Worm (Caenorhabditis elegans) whole organism, late embryonic: Measurements from ENCODE around the gene skr-18.

Experiments used
- K02D7.2 ChIP-seq: sonication (generic microtip); optimal IDR thresholded peaks from 2 replicates; lab custom pipeline; 2017; ENCODE audit warnings: mild to moderate bottlenecking, missing genetic modification characterization, missing compliant biosample characterization
- ama-1 ChIP-seq: fragments of 150-350 bp; optimal IDR thresholded peaks from 2 replicates; lab custom pipeline; 2014
- dve-1 ChIP-seq: sonication (generic microtip); optimal IDR thresholded peaks from 2 replicates; lab custom pipeline; 2017; ENCODE audit warnings: antibody characterized with exemption, mild to moderate bottlenecking, missing genetic modification characterization, missing compliant biosample characterization
- elt-4 ChIP-seq: sonication (generic microtip); optimal IDR thresholded peaks from 2 replicates; lab custom pipeline; 2016; ENCODE audit warnings: missing genetic modification characterization, missing compliant biosample characterization
- fax-1 ChIP-seq: sonication (generic microtip); optimal IDR thresholded peaks from 2 replicates; lab custom pipeline; 2016; ENCODE audit warnings: missing genotype, missing genetic modification characterization, missing compliant biosample characterization
- lim-6 ChIP-seq: sonication (generic microtip); optimal IDR thresholded peaks from 2 replicates; lab custom pipeline; 2016; ENCODE audit warnings: missing genetic modification characterization, missing compliant biosample characterization
- pha-4 ChIP-seq: fragments of 150-350 bp; optimal IDR thresholded peaks from 2 replicates; lab custom pipeline; 2018; ENCODE audit warnings: missing biosample characterization, missing genetic modification reagents, missing genetic modification characterization
- unc-55 ChIP-seq: sonication (generic microtip); optimal IDR thresholded peaks from 2 replicates; lab custom pipeline; 2017; ENCODE audit warnings: missing biosample characterization, missing genetic modification reagents, missing genetic modification characterization

- TF ChIP-seq fax-1, result no peak
- TF ChIP-seq lim-6 (tag; lab: Kevin White, UChicago), result no peak
- no peak for TF ChIP-seq unc-55 (GFP tag; lab: Kevin White, UChicago)
- no peak for TF ChIP-seq pha-4 (tag; lab: Kevin White, UChicago)
- no peak for TF ChIP-seq elt-4 (tag; lab: Kevin White, UChicago)
- TF ChIP-seq dve-1 (tag; lab: Kevin White, UChicago), result no peak
- no peak for TF ChIP-seq ama-1 (lab: Kevin White, UChicago)
- no peak for TF ChIP-seq K02D7.2 (tag; lab: Kevin White, UChicago)
Observed at ce11 chrIV:801162-801561, 5.9 kb upstream of the skr-18 start.
